Worm (Caenorhabditis elegans) whole organism, L3 larva: ENCODE data around the gene tin-10.

ENCODE experiments used
- elt-2 ChIP-seq: sonication (generic microtip); optimal IDR thresholded peaks from 2 replicates; lab custom pipeline; 2016; ENCODE audit warnings: missing genetic modification reagents, mild to moderate bottlenecking, missing genetic modification characterization, missing compliant biosample characterization
- nhr-23 ChIP-seq: fragments of 150-350 bp; optimal IDR thresholded peaks from 2 replicates; lab custom pipeline; 2014; ENCODE audit warnings: missing biosample characterization, missing genetic modification reagents, missing genetic modification characterization

The tin-10 gene

ce11 chrIII:11451380-11451779, 51.3 kb downstream of the tin-10 start:
- TF ChIP-seq elt-2 (peak; percentile 16), nhr-23 (no peak)
